Worm (Caenorhabditis elegans) whole organism, midembryonic: Measurements from ENCODE around the gene T24C2.5.

ENCODE experiments used
- T22C8.4 ChIP-seq: fragments of 200-800 bp; sonication (Bioruptor generic); IDR thresholded peaks from 2 replicates; pipeline ENCODE4 v1.3.6; 2022; ENCODE audit warnings: missing genetic modification characterization, missing compliant biosample characterization
- flt-1 ChIP-seq: fragments of 200-800 bp; sonication (Bioruptor generic); IDR thresholded peaks from 2 replicates; pipeline ENCODE4 v1.3.6; 2022; ENCODE audit warnings: missing genetic modification characterization, missing compliant biosample characterization
- klf-2 ChIP-seq: fragments of 200-800 bp; sonication (Bioruptor generic); conservative IDR thresholded peaks from 2 replicates; pipeline ENCODE4 v1.3.6; 2022; ENCODE audit warnings: missing genetic modification reagents, missing genetic modification characterization, missing compliant biosample characterization
- med-1 ChIP-seq: sonication (generic microtip); optimal IDR thresholded peaks from 2 replicates; lab custom pipeline; 2017; ENCODE audit warnings: missing genetic modification characterization, mild to moderate bottlenecking, missing compliant biosample characterization, antibody characterized with exemption, missing genetic modification reagents; ENCODE audit not compliant: insufficient read depth
- ztf-29 ChIP-seq: fragments of 200-800 bp; sonication (Bioruptor generic); IDR thresholded peaks from 2 replicates; pipeline ENCODE4 v1.3.6; 2022; ENCODE audit warnings: missing genetic modification reagents, missing genetic modification characterization, missing compliant biosample characterization

- TF ChIP-seq flt-1 (GFP tag; lab: Robert Waterston, UW) = no peak
- no peak for TF ChIP-seq T22C8.4 (GFP tag; lab: Robert Waterston, UW)
- no peak for TF ChIP-seq ztf-29 (GFP tag; lab: Robert Waterston, UW)
- no peak for TF ChIP-seq med-1 (GFP tag; lab: Kevin White, UChicago)
- no peak for TF ChIP-seq klf-2 (GFP tag; lab: Robert Waterston, UW)
Observed at ce11 chrX:14549709-14550199, 15.5 kb downstream of the T24C2.5 start, which contains the start of gene ram-5.
